Fruit fly (Drosophila melanogaster) whole organism, embryonic: ENCODE results near the gene CG6005.

ENCODE experiments used
- Adf1 ChIP-seq: fragments of 200-800 bp; sonication (Bioruptor generic); IDR thresholded peaks from 2 replicates; pipeline ENCODE4 v1.3.6; 2022; ENCODE audit warnings: missing biosample characterization, missing genetic modification characterization
- B-H1 ChIP-seq: fragments of 200-800 bp; sonication (Bioruptor generic); IDR thresholded peaks from 3 replicates; pipeline ENCODE4 v1.3.6; 2022; ENCODE audit warnings: missing biosample characterization, missing genetic modification characterization
- CG11085 ChIP-seq: fragments of 200-800 bp; sonication (Bioruptor generic); IDR thresholded peaks from 2 replicates; pipeline ENCODE4 v1.3.6; 2022; ENCODE audit warnings: missing biosample characterization, missing genetic modification characterization
- CG11695 ChIP-seq: fragments of 200-800 bp; sonication (Bioruptor generic); IDR thresholded peaks from 3 replicates; pipeline ENCODE4 v1.3.6; 2022; ENCODE audit warnings: missing biosample characterization, missing genetic modification characterization
- CG12659 ChIP-seq: fragments of 200-800 bp; sonication (Bioruptor generic); optimal IDR thresholded peaks from 3 replicates; lab custom pipeline; 2017; ENCODE audit warnings: mild to moderate bottlenecking, missing biosample characterization, missing genetic modification reagents, missing genetic modification characterization
- CG12769 ChIP-seq: fragments of 200-800 bp; sonication (Bioruptor generic); optimal IDR thresholded peaks from 2 replicates; lab custom pipeline; 2019; ENCODE audit warnings: missing biosample characterization, mild to moderate bottlenecking, missing genetic modification characterization, moderate library complexity
- CG14014 ChIP-seq: fragments of 200-800 bp; sonication (Bioruptor generic); IDR thresholded peaks from 2 replicates; pipeline ENCODE4 v1.3.6; 2022; ENCODE audit warnings: missing biosample characterization, missing genetic modification characterization
- CG14710 ChIP-seq: fragments of 200-800 bp; sonication (Bioruptor generic); optimal IDR thresholded peaks from 3 replicates; lab custom pipeline; 2019; ENCODE audit warnings: missing biosample characterization, mild to moderate bottlenecking, missing genetic modification characterization, moderate library complexity
- CG14860 ChIP-seq: fragments of 200-800 bp; sonication (Bioruptor generic); IDR thresholded peaks from 3 replicates; pipeline ENCODE4 v1.3.6; 2022; ENCODE audit warnings: missing biosample characterization, missing genetic modification characterization; ENCODE audit not compliant: partially characterized antibody
- CG1529 ChIP-seq: fragments of 200-800 bp; sonication (Bioruptor generic); optimal IDR thresholded peaks from 3 replicates; lab custom pipeline; 2018; ENCODE audit warnings: missing biosample characterization, missing genetic modification characterization
- CG1647 ChIP-seq: fragments of 200-800 bp; sonication (Bioruptor generic); optimal IDR thresholded peaks from 3 replicates; lab custom pipeline; 2016; ENCODE audit warnings: missing biosample characterization, missing genetic modification characterization
- CG2875 ChIP-seq: fragments of 200-800 bp; sonication (Bioruptor generic); optimal IDR thresholded peaks from 2 replicates; lab custom pipeline; 2017; ENCODE audit warnings: missing biosample characterization, mild to moderate bottlenecking, missing genetic modification characterization, missing genetic modification reagents
- CG30020 ChIP-seq: fragments of 200-800 bp; optimal IDR thresholded peaks from 2 replicates; lab custom pipeline; 2019; ENCODE audit warnings: missing biosample characterization, mild to moderate bottlenecking, missing genetic modification characterization, moderate library complexity
- CG30431 ChIP-seq: fragments of 200-800 bp; sonication (Bioruptor generic); optimal IDR thresholded peaks from 2 replicates; lab custom pipeline; 2017; ENCODE audit warnings: missing biosample characterization, missing genetic modification characterization
- CG42726 ChIP-seq: fragments of 200-800 bp; sonication (Bioruptor generic); IDR thresholded peaks from 2 replicates; pipeline ENCODE4 v1.3.6; 2022; ENCODE audit warnings: missing biosample characterization, missing genetic modification characterization; ENCODE audit not compliant: partially characterized antibody
- CG7928 ChIP-seq: fragments of 200-800 bp; sonication (Bioruptor generic); optimal IDR thresholded peaks from 2 replicates; lab custom pipeline; 2017; ENCODE audit warnings: missing biosample characterization, mild to moderate bottlenecking, missing genetic modification characterization
- CG7963 ChIP-seq: fragments of 200-800 bp; sonication (Bioruptor generic); IDR thresholded peaks from 3 replicates; pipeline ENCODE4 v1.3.6; 2022; ENCODE audit warnings: missing biosample characterization, missing genetic modification characterization; ENCODE audit not compliant: partially characterized antibody
- CG7987 ChIP-seq: fragments of 200-800 bp; sonication (Bioruptor generic); optimal IDR thresholded peaks from 2 replicates; lab custom pipeline; 2018; ENCODE audit warnings: missing biosample characterization, mild to moderate bottlenecking, missing genetic modification characterization, moderate library complexity
- CG9215 ChIP-seq: fragments of 200-800 bp; sonication (Bioruptor generic); IDR thresholded peaks from 2 replicates; pipeline ENCODE4 v1.3.6; 2022; ENCODE audit warnings: missing biosample characterization, missing genetic modification characterization
- Camta ChIP-seq: fragments of 200-800 bp; sonication (Bioruptor generic); optimal IDR thresholded peaks from 2 replicates; lab custom pipeline; 2016; ENCODE audit warnings: missing biosample characterization, missing genetic modification characterization
- CrebB ChIP-seq: fragments of 200-800 bp; sonication (Bioruptor generic); optimal IDR thresholded peaks from 3 replicates; lab custom pipeline; 2018; ENCODE audit warnings: missing biosample characterization, mild to moderate bottlenecking, missing genetic modification characterization
- Ets65A ChIP-seq: fragments of 200-800 bp; sonication (Bioruptor generic); peaks from one replicate; lab custom pipeline; 2016; ENCODE audit warnings: missing biosample characterization, missing genetic modification characterization
- Fer1 ChIP-seq: fragments of 200-800 bp; sonication (Bioruptor generic); optimal IDR thresholded peaks from 2 replicates; lab custom pipeline; 2017; ENCODE audit warnings: missing biosample characterization, mild to moderate bottlenecking, missing genetic modification characterization
- Hr78 ChIP-seq, 2 experiments: fragments of 200-800 bp in 1 of 2; fragments of >200 bp in 1 of 2; sonication (Bioruptor generic) in 1 of 2; optimal IDR thresholded peaks; 2 replicates each; lab custom pipeline; 2017 to 2019; ENCODE audit warnings: missing biosample characterization in 2 of 2, missing genetic modification characterization in 2 of 2, mild to moderate bottlenecking in 1 of 2, moderate library complexity in 1 of 2
- Jarid2 ChIP-seq: fragments of 200-800 bp; sonication (Bioruptor generic); optimal IDR thresholded peaks from 3 replicates; lab custom pipeline; 2017; ENCODE audit warnings: mild to moderate bottlenecking, missing biosample characterization, missing genetic modification reagents, missing genetic modification characterization
- Kr ChIP-seq: fragments of 200-800 bp; sonication (Bioruptor generic); optimal IDR thresholded peaks from 2 replicates; lab custom pipeline; 2017; ENCODE audit warnings: missing biosample characterization, mild to moderate bottlenecking, missing genetic modification characterization
- MTF-1 ChIP-seq: fragments of 200-800 bp; sonication (Bioruptor generic); optimal IDR thresholded peaks from 2 replicates; lab custom pipeline; 2018; ENCODE audit warnings: missing biosample characterization, mild to moderate bottlenecking, missing genetic modification characterization, borderline replicate concordance
- Max ChIP-seq: fragments of 200-800 bp; sonication (Bioruptor generic); optimal IDR thresholded peaks from 2 replicates; lab custom pipeline; 2016; ENCODE audit warnings: missing biosample characterization, mild to moderate bottlenecking, missing genetic modification characterization
- Neu2 ChIP-seq: fragments of 200-800 bp; sonication (Bioruptor generic); optimal IDR thresholded peaks from 3 replicates; lab custom pipeline; 2016; ENCODE audit warnings: missing biosample characterization, missing genetic modification characterization, borderline replicate concordance
- Oaz ChIP-seq: fragments of 200-800 bp; sonication (Bioruptor generic); IDR thresholded peaks from 2 replicates; pipeline ENCODE4 v1.3.6; 2022; ENCODE audit warnings: missing biosample characterization, missing genetic modification characterization
- Oli ChIP-seq: fragments of 200-800 bp; sonication (Bioruptor generic); optimal IDR thresholded peaks from 2 replicates; lab custom pipeline; 2018; ENCODE audit warnings: missing biosample characterization, mild to moderate bottlenecking, missing genetic modification characterization, moderate library complexity
- Ptx1 ChIP-seq: fragments of 200-800 bp; sonication (Bioruptor generic); IDR thresholded peaks from 2 replicates; pipeline ENCODE4 v1.3.6; 2022; ENCODE audit warnings: missing biosample characterization, missing genetic modification characterization
- Rx ChIP-seq: fragments of 200-800 bp; sonication (Bioruptor generic); IDR thresholded peaks from 2 replicates; pipeline ENCODE4 v1.3.6; 2022; ENCODE audit warnings: missing biosample characterization, missing genetic modification characterization
- Taf1 ChIP-seq: fragments of 200-800 bp; sonication (Bioruptor generic); IDR thresholded peaks from 2 replicates; pipeline ENCODE4 v1.3.6; 2022; ENCODE audit warnings: missing biosample characterization, missing genetic modification characterization
- dysf ChIP-seq: fragments of 200-800 bp; sonication (Bioruptor generic); IDR thresholded peaks from 3 replicates; pipeline ENCODE4 v1.3.6; 2022; ENCODE audit warnings: missing biosample characterization, missing genetic modification characterization
- en ChIP-seq: fragments of 200-800 bp; sonication (Bioruptor generic); optimal IDR thresholded peaks from 2 replicates; lab custom pipeline; 2016; ENCODE audit warnings: missing biosample characterization, missing genetic modification characterization
- gem ChIP-seq: fragments of 200-800 bp; sonication (Bioruptor generic); optimal IDR thresholded peaks from 2 replicates; lab custom pipeline; 2019; ENCODE audit warnings: missing biosample characterization, mild to moderate bottlenecking, missing genetic modification characterization, moderate library complexity
- gfzf ChIP-seq: fragments of 200-800 bp; sonication (Bioruptor generic); optimal IDR thresholded peaks from 2 replicates; lab custom pipeline; 2016; ENCODE audit warnings: missing biosample characterization, mild to moderate bottlenecking, missing genetic modification characterization, moderate library complexity
- gt ChIP-seq: fragments of 200-800 bp; sonication (Bioruptor generic); IDR thresholded peaks from 2 replicates; pipeline ENCODE4 v1.3.6; 2022; ENCODE audit warnings: missing biosample characterization, missing genetic modification characterization
- kay ChIP-seq: fragments of 200-800 bp; sonication (Bioruptor generic); optimal IDR thresholded peaks from 2 replicates; lab custom pipeline; 2016; ENCODE audit warnings: missing biosample characterization, missing genetic modification characterization
- ken ChIP-seq: fragments of 200-800 bp; sonication (Bioruptor generic); IDR thresholded peaks from 3 replicates; pipeline ENCODE4 v1.3.6; 2022; ENCODE audit warnings: missing biosample characterization, missing genetic modification characterization
- p53 ChIP-seq: fragments of 200-800 bp; sonication (Bioruptor generic); optimal IDR thresholded peaks from 2 replicates; lab custom pipeline; 2016; ENCODE audit warnings: missing biosample characterization, missing genetic modification characterization
- run ChIP-seq: fragments of 200-800 bp; sonication (Bioruptor generic); optimal IDR thresholded peaks from 3 replicates; lab custom pipeline; 2018; ENCODE audit warnings: missing biosample characterization, mild to moderate bottlenecking, missing genetic modification characterization
- shn ChIP-seq: fragments of 200-800 bp; sonication (Bioruptor generic); optimal IDR thresholded peaks from 3 replicates; lab custom pipeline; 2016; ENCODE audit warnings: missing biosample characterization, missing genetic modification characterization
- sima ChIP-seq: fragments of 200-800 bp; sonication (Bioruptor generic); optimal IDR thresholded peaks from 2 replicates; lab custom pipeline; 2016; ENCODE audit warnings: missing biosample characterization, missing genetic modification characterization
- sug ChIP-seq: fragments of 200-800 bp; optimal IDR thresholded peaks from 2 replicates; lab custom pipeline; 2019; ENCODE audit warnings: missing biosample characterization, mild to moderate bottlenecking, missing genetic modification characterization, moderate library complexity
- unc-4 ChIP-seq: fragments of 200-800 bp; sonication (Bioruptor generic); IDR thresholded peaks from 2 replicates; pipeline ENCODE4 v1.3.6; 2022; ENCODE audit warnings: missing biosample characterization, missing genetic modification characterization; ENCODE audit not compliant: partially characterized antibody
- wek ChIP-seq: fragments of 200-800 bp; sonication (Bioruptor generic); optimal IDR thresholded peaks from 3 replicates; lab custom pipeline; 2018; ENCODE audit warnings: missing biosample characterization, mild to moderate bottlenecking, missing genetic modification characterization, moderate library complexity
- wor ChIP-seq: fragments of 200-800 bp; sonication (Bioruptor generic); IDR thresholded peaks from 2 replicates; pipeline ENCODE4 v1.3.6; 2022; ENCODE audit warnings: missing biosample characterization, missing genetic modification characterization

CG6005 gene

DNA sequence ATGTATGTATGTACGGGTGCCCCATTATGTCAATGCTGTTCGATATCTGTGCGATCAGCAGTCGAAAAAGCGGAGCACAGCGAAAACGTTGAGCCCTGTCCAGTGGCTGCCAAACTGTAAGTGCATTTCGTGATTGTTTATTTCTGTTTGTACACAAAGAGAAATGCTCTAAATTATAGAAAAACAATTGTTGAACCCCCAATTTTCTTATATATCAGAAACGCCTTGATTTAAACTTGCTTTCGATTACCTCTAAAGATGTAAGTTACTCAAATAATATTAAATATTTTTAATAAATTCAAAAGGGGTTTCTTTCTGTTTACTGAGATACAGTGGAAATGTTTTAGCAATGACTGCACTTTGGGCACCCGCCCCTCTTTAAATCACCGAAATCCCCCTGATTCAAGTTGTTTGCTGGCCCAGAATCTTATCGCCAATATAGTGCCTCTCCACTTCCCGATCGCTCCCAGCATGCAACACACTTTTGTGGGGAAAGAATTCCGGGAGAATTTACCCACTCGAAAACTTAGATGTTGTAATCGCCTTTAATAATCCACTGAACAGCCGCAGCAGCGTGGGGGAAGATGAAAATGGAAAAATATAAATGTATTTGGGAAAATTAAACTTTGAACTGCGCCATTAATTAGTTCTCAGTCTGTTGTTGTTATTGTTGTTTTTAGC is 8.9 kb downstream of the CG6005 start (continued):
- TF ChIP-seq Hr78 (GFP tag; optimal IDR thresholded peaks at IDR 0.05; lab: Kevin White, UChicago) (peak in 1 of 2 experiments; percentile 42), CG14860 (GFP tag; lab: Robert Waterston, UW) (no peak), gfzf (no peak), Ets65A (peak; percentile 1), CrebB (no peak), gt (GFP tag; lab: Robert Waterston, UW) (no peak), Jarid2 (GFP tag; lab: Kevin White, UChicago) (no peak), unc-4 (GFP tag; lab: Robert Waterston, UW) (no peak), CG42726 (GFP tag; lab: Robert Waterston, UW) (no peak), CG30431 (no peak), CG30020 (tag; lab: Kevin White, UChicago) (no peak), CG1529 (GFP tag; lab: Kevin White, UChicago) (no peak), wek (GFP tag; lab: Kevin White, UChicago) (no peak), Kr (GFP tag; lab: Kevin White, UChicago) (no peak), Taf1 (GFP tag; lab: Robert Waterston, UW) (no peak), Ptx1 (GFP tag; lab: Robert Waterston, UW) (peak; percentile 58), B-H1 (GFP tag; lab: Robert Waterston, UW) (0 out of 3 replicates have a peak, but pooled peaks have one; percentile 26), Fer1 (no peak), kay (GFP tag; lab: Kevin White, UChicago) (no peak), CG14014 (GFP tag; lab: Robert Waterston, UW) (no peak), CG11085 (no peak), CG14710 (tag; lab: Kevin White, UChicago) (peak; percentile 49), ken (GFP tag; lab: Robert Waterston, UW) (0 out of 3 replicates have a peak, but pooled peaks have one; percentile 43), CG12659 (GFP tag; lab: Kevin White, UChicago) (peak; percentile 20), CG7928 (GFP tag; lab: Kevin White, UChicago) (no peak), CG11695 (GFP tag; lab: Robert Waterston, UW) (0 out of 3 replicates have a peak, but pooled peaks have one; percentile 35), Oli (tag; lab: Kevin White, UChicago) (peak; percentile 50), Rx (GFP tag; lab: Robert Waterston, UW) (0 out of 2 replicates have a peak, but pooled peaks have one; percentile 2), gem (tag; lab: Kevin White, UChicago) (peak; percentile 74), CG7987 (GFP tag; lab: Kevin White, UChicago) (no peak), Neu2 (GFP tag; lab: Kevin White, UChicago) (no peak), CG1647 (GFP tag; lab: Kevin White, UChicago) (no peak), sug (tag; lab: Kevin White, UChicago) (no peak), CG9215 (GFP tag; lab: Robert Waterston, UW) (no peak), run (tag; lab: Kevin White, UChicago) (no peak), wor (GFP tag; lab: Robert Waterston, UW) (no peak), Oaz (no peak), en (GFP tag; lab: Kevin White, UChicago) (no peak), shn (GFP tag; lab: Kevin White, UChicago) (no peak), MTF-1 (GFP tag; lab: Kevin White, UChicago) (no peak), Adf1 (GFP tag; lab: Robert Waterston, UW) (no peak), CG12769 (tag; lab: Kevin White, UChicago) (peak; percentile 53), sima (GFP tag; lab: Kevin White, UChicago) (no peak), p53 (GFP tag; lab: Kevin White, UChicago) (no peak), dysf (peak; percentile 45; the same call in 1 of the 3 replicates), Max (GFP tag; lab: Kevin White, UChicago) (no peak), CG7963 (no peak), Camta (no peak), CG2875 (GFP tag; lab: Kevin White, UChicago) (peak; percentile 58)
